Worm (Caenorhabditis elegans): ENCODE measurements around the gene Y47D3A.13.
"Not testable (repeated sequence)": the region's sequence is repeated elsewhere in the genome, so short reads cannot be mapped to it uniquely, and the experiment has no call there.

Y47D3A.13 gene

ce11 chrIII:11224006-11224405, at the start of gene Y47D3A.13:
Y47D3A.13 (minus strand) TSS chrIII:11224106.
- not testable (repeated sequence) for TF ChIP-seq lsy-2 (tag; optimal IDR thresholded peaks at IDR 0.05); sem-2 (GFP tag; optimal IDR thresholded peaks at IDR 0.05); nhr-28 (tag; optimal IDR thresholded peaks at IDR 0.05)

- TF ChIP-seq unc-62 (GFP tag; optimal IDR thresholded peaks at IDR 0.05), result no peak
- no peak for TF ChIP-seq sem-2 (GFP tag; optimal IDR thresholded peaks at IDR 0.05)
- TF ChIP-seq mls-2 (tag; optimal IDR thresholded peaks at IDR 0.05), result no peak
- no peak for TF ChIP-seq snpc-4 (tag; optimal IDR thresholded peaks at IDR 0.05)
- TF ChIP-seq flh-1 (GFP tag; optimal IDR thresholded peaks at IDR 0.05), result no peak
- no peak for TF ChIP-seq tbx-8 (GFP tag; optimal IDR thresholded peaks at IDR 0.05)
- TF ChIP-seq unc-120 (tag; optimal IDR thresholded peaks at IDR 0.05; ENCODE audit: poor library complexity, severe bottlenecking), result no peak
- TF ChIP-seq M03D4.4 (tag; optimal IDR thresholded peaks at IDR 0.05), result no peak
- TF ChIP-seq ces-1 (GFP tag; optimal IDR thresholded peaks at IDR 0.05), result no peak
- no peak for TF ChIP-seq ham-2 (GFP tag; optimal IDR thresholded peaks at IDR 0.05)
- TF ChIP-seq ceh-39 (tag; optimal IDR thresholded peaks at IDR 0.05), result no peak
- no peak for TF ChIP-seq ceh-43 (GFP tag; optimal IDR thresholded peaks at IDR 0.05)
- no peak for TF ChIP-seq mab-5 (tag; optimal IDR thresholded peaks at IDR 0.05)
- TF ChIP-seq sptf-1 (tag; optimal IDR thresholded peaks at IDR 0.05), result no peak
- no peak for TF ChIP-seq lin-13 (tag; optimal IDR thresholded peaks at IDR 0.05)
- TF ChIP-seq unc-39 (tag; optimal IDR thresholded peaks at IDR 0.05), result no peak
Measured at ce11 chrIII:11270795-11271194, 46.9 kb upstream of the Y47D3A.13 start, which contains the start of gene obr-1. obr-1 (minus strand) TSS chrIII:11270895.

DNA sequence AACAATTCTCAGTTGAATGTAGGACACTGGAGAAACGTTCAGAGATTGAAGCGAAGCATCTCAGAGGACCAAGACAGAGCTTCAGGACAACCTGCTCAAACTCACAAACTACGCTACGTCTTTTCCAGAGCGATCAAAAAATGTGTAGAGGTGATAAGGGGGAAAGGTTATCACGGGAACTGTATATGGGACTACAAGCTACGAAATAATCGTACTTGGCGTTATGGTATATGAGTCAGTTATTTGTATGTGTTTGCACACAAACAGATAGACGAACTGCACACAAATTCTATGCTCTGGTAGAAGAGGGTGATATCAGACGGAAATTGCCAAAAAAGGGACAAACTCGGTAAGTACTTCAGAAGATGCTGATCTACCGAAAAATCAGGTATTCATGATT, 45.3 kb upstream of the Y47D3A.13 start:
- TF ChIP-seq mep-1 (tag; optimal IDR thresholded peaks at IDR 0.05) (no peak), unc-39 (tag; optimal IDR thresholded peaks at IDR 0.05) (no peak), lin-32 (GFP tag; optimal IDR thresholded peaks at IDR 0.05) (no peak), nhr-12 (tag; optimal IDR thresholded peaks at IDR 0.05) (no peak), ztf-11 (tag; optimal IDR thresholded peaks at IDR 0.05) (no peak), snpc-4 (tag; optimal IDR thresholded peaks at IDR 0.05) (no peak), nhr-237 (tag; optimal IDR thresholded peaks at IDR 0.05) (no peak), ceh-39 (tag; optimal IDR thresholded peaks at IDR 0.05) (no peak), nhr-76 (tag; optimal IDR thresholded peaks at IDR 0.05) (no peak), unc-62 (GFP tag; optimal IDR thresholded peaks at IDR 0.05) (no peak), nhr-28 (tag; optimal IDR thresholded peaks at IDR 0.05) (no peak), bed-3 (GFP tag; optimal IDR thresholded peaks at IDR 0.05) (no peak), sptf-1 (tag; optimal IDR thresholded peaks at IDR 0.05) (no peak), mab-5 (tag; optimal IDR thresholded peaks at IDR 0.05) (no peak), blmp-1 (tag; optimal IDR thresholded peaks at IDR 0.05) (no peak), flh-1 (GFP tag; optimal IDR thresholded peaks at IDR 0.05) (no peak), unc-120 (tag; optimal IDR thresholded peaks at IDR 0.05; ENCODE audit: poor library complexity, severe bottlenecking) (no peak), elt-1 (tag; optimal IDR thresholded peaks at IDR 0.05; ENCODE audit: borderline replicate concordance, insufficient read depth) (no peak), sem-2 (GFP tag; optimal IDR thresholded peaks at IDR 0.05) (no peak), ham-2 (GFP tag; optimal IDR thresholded peaks at IDR 0.05) (no peak)

ce11 chrIII:11268532-11268931, 44.6 kb upstream of the Y47D3A.13 start:
- TF ChIP-seq unc-39 (tag; optimal IDR thresholded peaks at IDR 0.05) (no peak), ceh-39 (tag; optimal IDR thresholded peaks at IDR 0.05) (no peak), M03D4.4 (tag; optimal IDR thresholded peaks at IDR 0.05) (no peak), ceh-83 (GFP tag; optimal IDR thresholded peaks at IDR 0.05) (no peak), bed-3 (GFP tag; optimal IDR thresholded peaks at IDR 0.05) (no peak), mab-5 (tag; optimal IDR thresholded peaks at IDR 0.05) (no peak), nhr-2 (tag; optimal IDR thresholded peaks at IDR 0.05) (no peak), cnd-1 (tag; optimal IDR thresholded peaks at IDR 0.05) (no peak), pha-4 (tag; optimal IDR thresholded peaks at IDR 0.05) (no peak), ces-1 (GFP tag; optimal IDR thresholded peaks at IDR 0.05) (no peak), elt-1 (tag; optimal IDR thresholded peaks at IDR 0.05; ENCODE audit: borderline replicate concordance, insufficient read depth) (no peak), lin-32 (GFP tag; optimal IDR thresholded peaks at IDR 0.05) (no peak), ham-2 (GFP tag; optimal IDR thresholded peaks at IDR 0.05) (no peak), nhr-237 (tag; optimal IDR thresholded peaks at IDR 0.05) (no peak), sptf-1 (tag; optimal IDR thresholded peaks at IDR 0.05) (no peak), unc-120 (tag; optimal IDR thresholded peaks at IDR 0.05; ENCODE audit: poor library complexity, severe bottlenecking) (no peak)

- no peak for TF ChIP-seq nhr-28 (tag; optimal IDR thresholded peaks at IDR 0.05)
- TF ChIP-seq nhr-76 (tag; optimal IDR thresholded peaks at IDR 0.05), result no peak
- TF ChIP-seq M03D4.4 (tag; optimal IDR thresholded peaks at IDR 0.05), result no peak
- TF ChIP-seq ceh-83 (GFP tag; optimal IDR thresholded peaks at IDR 0.05), result no peak
- TF ChIP-seq pha-4 (tag; optimal IDR thresholded peaks at IDR 0.05), result no peak
- TF ChIP-seq bed-3 (GFP tag; optimal IDR thresholded peaks at IDR 0.05), result no peak
- peak; percentile 80 for TF ChIP-seq elt-1 (tag; optimal IDR thresholded peaks at IDR 0.05; ENCODE audit: borderline replicate concordance, insufficient read depth)
- no peak for TF ChIP-seq flh-1 (GFP tag; optimal IDR thresholded peaks at IDR 0.05)
Measured at ce11 chrIII:11267372-11267771, 43.5 kb upstream of the Y47D3A.13 start.
